Fruit fly (Drosophila melanogaster): Measurements from ENCODE around the gene CG11586.
A peak's percentile ranks its signal among the peaks of the same experiment; 100 is the strongest.

Gene CG11586

dm6 chr3L:4286784-4287183 lies 24.5 kb upstream of the CG11586 start, which contains the start of gene TfIIEbeta (continued):
- TF ChIP-seq ro (GFP tag; IDR thresholded peaks at IDR 0.05) (no peak), CrebB (tag; optimal IDR thresholded peaks at IDR 0.05) (no peak), Side (GFP tag; optimal IDR thresholded peaks at IDR 0.05) (no peak), ato (GFP tag; IDR thresholded peaks at IDR 0.05; ENCODE audit: partially characterized antibody) (no peak), CG1647 (GFP tag; optimal IDR thresholded peaks at IDR 0.05) (no peak), CG8359 (GFP tag; optimal IDR thresholded peaks at IDR 0.05; ENCODE audit: borderline replicate concordance) (no peak), PHDP (tag; optimal IDR thresholded peaks at IDR 0.05) (peak; percentile 36), CG1529 (GFP tag; optimal IDR thresholded peaks at IDR 0.05) (no peak), Oli (tag; optimal IDR thresholded peaks at IDR 0.05) (peak; percentile 25), danr (GFP tag; IDR thresholded peaks at IDR 0.05) (no peak), ftz-f1 (GFP tag; optimal IDR thresholded peaks at IDR 0.05) (no peak), CG34376 (GFP tag; optimal IDR thresholded peaks at IDR 0.05) (no peak), Dbx (GFP tag; IDR thresholded peaks at IDR 0.05) (no peak), grau (tag; optimal IDR thresholded peaks at IDR 0.05) (peak; percentile 32), Rfx (GFP tag; IDR thresholded peaks at IDR 0.05) (0 out of 2 replicates have a peak, but pooled peaks have one; percentile 30), cwo (GFP tag; optimal IDR thresholded peaks at IDR 0.05) (no peak), caup (GFP tag; optimal IDR thresholded peaks at IDR 0.05; ENCODE audit: severe bottlenecking) (peak; percentile 2), CG33557 (GFP tag; optimal IDR thresholded peaks at IDR 0.05) (no peak), dysf (GFP tag; IDR thresholded peaks at IDR 0.05) (peak; percentile 36; the same call in 1 of the 3 replicates), Fer1 (GFP tag; optimal IDR thresholded peaks at IDR 0.05) (peak; percentile 15), knrl (GFP tag; IDR thresholded peaks at IDR 0.05; ENCODE audit: partially characterized antibody) (peak; percentile 33; the same call in 1 of the 3 replicates), abd-A (tag; optimal IDR thresholded peaks at IDR 0.05) (no peak), bigmax (GFP tag; optimal IDR thresholded peaks at IDR 0.05) (no peak), Poxn (GFP tag; IDR thresholded peaks at IDR 0.05) (no peak), B-H1 (GFP tag; IDR thresholded peaks at IDR 0.05) (no peak), ind (GFP tag; optimal IDR thresholded peaks at IDR 0.05) (peak; percentile 23), CG12071 (GFP tag; optimal IDR thresholded peaks at IDR 0.05) (no peak), Hsf (GFP tag; optimal IDR thresholded peaks at IDR 0.05) (no peak), crp (GFP tag; optimal IDR thresholded peaks at IDR 0.05) (peak; percentile 68 to 92), h (optimal IDR thresholded peaks at IDR 0.05) (no peak), gro (GFP tag; optimal IDR thresholded peaks at IDR 0.05) (no peak), kay (GFP tag; optimal IDR thresholded peaks at IDR 0.05) (no peak), Dll (GFP tag; IDR thresholded peaks at IDR 0.05; ENCODE audit: partially characterized antibody) (0 out of 4 replicates have a peak, but pooled peaks have one; percentile 49), CG1603 (tag; optimal IDR thresholded peaks at IDR 0.05) (no peak), so (GFP tag; IDR thresholded peaks at IDR 0.05) (no peak), sc (optimal IDR thresholded peaks at IDR 0.05) (no peak), sc (GFP tag; optimal IDR thresholded peaks at IDR 0.05) (no peak), Hey (tag; optimal IDR thresholded peaks at IDR 0.05) (no peak), Sox102F (GFP tag; optimal IDR thresholded peaks at IDR 0.05) (no peak), CG9876 (GFP tag; optimal IDR thresholded peaks at IDR 0.05) (no peak), Gsc (GFP tag; IDR thresholded peaks at IDR 0.05) (no peak), esg (GFP tag; conservative IDR thresholded peaks at IDR 0.05) (no peak), grn (GFP tag; optimal IDR thresholded peaks at IDR 0.05) (no peak), CG12769 (tag; optimal IDR thresholded peaks at IDR 0.05) (no peak), MESR4 (GFP tag; optimal IDR thresholded peaks at IDR 0.05) (peak; percentile 41), CG34422 (GFP tag; IDR thresholded peaks at IDR 0.05) (no peak; the same call in 2 of the 3 replicates), ci (GFP tag; IDR thresholded peaks at IDR 0.05) (peak; percentile 44; the same call in 2 of the 3 replicates), Awh (GFP tag; IDR thresholded peaks at IDR 0.05) (no peak), CG12744 (GFP tag; optimal IDR thresholded peaks at IDR 0.05) (no peak), eyg (GFP tag; optimal IDR thresholded peaks at IDR 0.05) (no peak), CG15479 (GFP tag; optimal IDR thresholded peaks at IDR 0.05) (no peak)

All from whole organism, embryonic.